Worm (Caenorhabditis elegans): ENCODE data around the gene fbxa-45.

- TF ChIP-seq pha-4 (tag; optimal IDR thresholded peaks at IDR 0.05) (no peak), nfyb-1 (GFP tag; IDR thresholded peaks at IDR 0.05) (no peak), ztf-22 (GFP tag; optimal IDR thresholded peaks at IDR 0.05) (no peak), unc-62 (GFP tag; optimal IDR thresholded peaks at IDR 0.05) (no peak), mcd-1 (GFP tag; IDR thresholded peaks at IDR 0.05) (no peak), egl-44 (GFP tag; IDR thresholded peaks at IDR 0.05) (no peak), sea-2 (GFP tag; IDR thresholded peaks at IDR 0.05) (no peak)
Observed at ce11 chrV:16874966-16875365, 24.3 kb downstream of the fbxa-45 start, which contains the start of gene F49A5.10.

Data from whole organism, young adult.